Worm (Caenorhabditis elegans) whole organism, L4/young adult: Measurements from ENCODE around the gene F41G3.6.

Experiments used
- W03F9.2 ChIP-seq: fragments of 150-350 bp; optimal IDR thresholded peaks from 2 replicates; lab custom pipeline; 2014; ENCODE audit warnings: missing biosample characterization, missing genetic modification characterization
- dao-5 ChIP-seq: sonication (generic microtip); optimal IDR thresholded peaks from 2 replicates; lab custom pipeline; 2016; ENCODE audit warnings: missing genotype, missing genetic modification characterization, moderate library complexity, missing compliant biosample characterization
- him-1 ChIP-seq: sonication (generic microtip); optimal IDR thresholded peaks from 2 replicates; lab custom pipeline; 2016; ENCODE audit warnings: missing genotype, missing genetic modification reagents, missing genetic modification characterization, missing compliant biosample characterization

ce11 chrII:6736604-6737003 lies 6.1 kb upstream of the F41G3.6 start, which contains the start of gene T14B4.1:
- TF ChIP-seq him-1 (tag; lab: Kevin White, UChicago) = no peak
- no peak for TF ChIP-seq W03F9.2
- TF ChIP-seq dao-5 (tag; lab: Kevin White, UChicago) = no peak
